Fruit fly (Drosophila melanogaster): ENCODE data around the gene Cyp9f3.
A peak's percentile ranks its signal among the peaks of the same experiment; 100 is the strongest.

Cyp9f3 gene

dm6 chr3R:12369135-12369792, 29.5 kb downstream of the Cyp9f3 start, which contains the start of gene GstD1 (continued):
- TF ChIP-seq CG10462 (GFP tag; optimal IDR thresholded peaks at IDR 0.05), result no peak
- TF ChIP-seq Rx (GFP tag; IDR thresholded peaks at IDR 0.05), result no peak
- no peak for TF ChIP-seq Fer2 (tag; optimal IDR thresholded peaks at IDR 0.05)
- TF ChIP-seq CG2129 (GFP tag; IDR thresholded peaks at IDR 0.05; ENCODE audit: partially characterized antibody), result no peak
- TF ChIP-seq D19B (GFP tag; optimal IDR thresholded peaks at IDR 0.05), result peak; percentile 33
- no peak for TF ChIP-seq sima (GFP tag; optimal IDR thresholded peaks at IDR 0.05)
- peak; percentile 34 for TF ChIP-seq fd3F (GFP tag; optimal IDR thresholded peaks at IDR 0.05)
- peak; percentile 56 for TF ChIP-seq HmgZ (tag; optimal IDR thresholded peaks at IDR 0.05)
- TF ChIP-seq CG30020 (tag; optimal IDR thresholded peaks at IDR 0.05), result no peak
- TF ChIP-seq CG10321 (GFP tag; IDR thresholded peaks at IDR 0.05), result 0 out of 2 replicates have a peak, but pooled peaks have one; percentile 20
- peak; percentile 43 for TF ChIP-seq Hmr (GFP tag; optimal IDR thresholded peaks at IDR 0.05)
- no peak for TF ChIP-seq nerfin-2 (GFP tag; IDR thresholded peaks at IDR 0.05; ENCODE audit: partially characterized antibody)
- TF ChIP-seq CG17359 (tag; optimal IDR thresholded peaks at IDR 0.05), result peak; percentile 8
- no peak for TF ChIP-seq seq (GFP tag; IDR thresholded peaks at IDR 0.05)
- TF ChIP-seq Elba2 (GFP tag; optimal IDR thresholded peaks at IDR 0.05), result no peak
- TF ChIP-seq CG43689 (GFP tag; IDR thresholded peaks at IDR 0.05), result no peak
- no peak for TF ChIP-seq Camta (GFP tag; optimal IDR thresholded peaks at IDR 0.05)
- TF ChIP-seq bsh (GFP tag; optimal IDR thresholded peaks at IDR 0.05), result peak in 1 of 2 experiments; percentile 68
- TF ChIP-seq knrl (GFP tag; IDR thresholded peaks at IDR 0.05; ENCODE audit: partially characterized antibody), result no peak; the same call in 2 of the 3 replicates
- TF ChIP-seq Oaz (GFP tag; IDR thresholded peaks at IDR 0.05), result no peak
- peak; percentile 21 for TF ChIP-seq CG18262 (tag; optimal IDR thresholded peaks at IDR 0.05)
- TF ChIP-seq CG10274 (GFP tag; optimal IDR thresholded peaks at IDR 0.05), result peak; percentile 86
- peak; percentile 50 for TF ChIP-seq NC2α (GFP tag; optimal IDR thresholded peaks at IDR 0.05)
- no peak for TF ChIP-seq ems (GFP tag; optimal IDR thresholded peaks at IDR 0.05)
- peak; percentile 35 for TF ChIP-seq pb (GFP tag; optimal IDR thresholded peaks at IDR 0.05)
- TF ChIP-seq mld (GFP tag; IDR thresholded peaks at IDR 0.05; ENCODE audit: partially characterized antibody), result no peak
- TF ChIP-seq CG9727 (GFP tag; optimal IDR thresholded peaks at IDR 0.05), result peak; percentile 24
- no peak for TF ChIP-seq Nf-YC (tag; optimal IDR thresholded peaks at IDR 0.05)
- TF ChIP-seq Chrac-16 (GFP tag; optimal IDR thresholded peaks at IDR 0.05), result peak; percentile 51
- no peak for TF ChIP-seq Bteb2 (GFP tag; optimal IDR thresholded peaks at IDR 0.05)
- TF ChIP-seq fd96Cb (tag; optimal IDR thresholded peaks at IDR 0.05), result peak; percentile 54
- TF ChIP-seq gcm2 (GFP tag; optimal IDR thresholded peaks at IDR 0.05), result no peak
- peak; percentile 51 for TF ChIP-seq E2f1 (GFP tag; IDR thresholded peaks at IDR 0.05)
- no peak for TF ChIP-seq HLHmδ (GFP tag; optimal IDR thresholded peaks at IDR 0.05)
- 0 out of 2 replicates have a peak, but pooled peaks have one; percentile 28 for TF ChIP-seq bbx (GFP tag; IDR thresholded peaks at IDR 0.05; ENCODE audit: partially characterized antibody)
- TF ChIP-seq Optix (GFP tag; IDR thresholded peaks at IDR 0.05), result no peak
- TF ChIP-seq shn (GFP tag; optimal IDR thresholded peaks at IDR 0.05), result peak; percentile 44
- TF ChIP-seq CG1529 (GFP tag; optimal IDR thresholded peaks at IDR 0.05), result no peak
- no peak for TF ChIP-seq CG3407 (GFP tag; optimal IDR thresholded peaks at IDR 0.05)
- TF ChIP-seq Taf1 (GFP tag; IDR thresholded peaks at IDR 0.05), result no peak
- peak; percentile 43 for TF ChIP-seq lab (GFP tag; optimal IDR thresholded peaks at IDR 0.05)
- TF ChIP-seq CG9817 (tag; optimal IDR thresholded peaks at IDR 0.05), result peak; percentile 30
- TF ChIP-seq dimm (GFP tag; IDR thresholded peaks at IDR 0.05), result no peak
- peak; percentile 87; the same call in 1 of the 2 replicates for TF ChIP-seq CG8765 (GFP tag; IDR thresholded peaks at IDR 0.05)
- no peak for TF ChIP-seq CG31388 (GFP tag; optimal IDR thresholded peaks at IDR 0.05)
- peak; percentile 56 for TF ChIP-seq sug (tag; optimal IDR thresholded peaks at IDR 0.05)
- TF ChIP-seq odd (GFP tag; optimal IDR thresholded peaks at IDR 0.05), result no peak
- TF ChIP-seq cato (GFP tag; optimal IDR thresholded peaks at IDR 0.05; ENCODE audit: borderline replicate concordance), result no peak
- TF ChIP-seq TFAM (GFP tag; optimal IDR thresholded peaks at IDR 0.05), result no peak

All from whole organism, embryonic.